Fruit fly (Drosophila melanogaster): ENCODE data around the gene CG4558.

CG4558 gene

DNA sequence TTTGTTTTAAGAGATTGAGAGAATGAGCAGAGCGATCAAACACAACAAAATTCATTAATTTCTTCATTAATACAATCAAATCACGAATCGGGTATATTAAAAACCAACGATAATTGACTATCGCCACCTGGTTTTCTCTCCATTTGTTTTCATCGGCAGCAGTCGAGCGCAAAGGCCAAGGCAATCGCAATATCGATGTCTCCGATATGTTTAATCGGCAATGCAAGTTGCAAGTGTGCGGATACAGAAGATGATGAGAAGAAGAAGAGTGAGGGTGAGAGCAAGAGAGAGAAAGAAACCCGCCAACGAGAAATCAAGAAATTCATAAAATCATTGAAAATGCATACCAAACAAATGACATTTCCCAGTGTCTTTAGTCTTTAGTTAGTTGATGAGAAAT, 26.2 kb downstream of the CG4558 start (continued):
- no peak for TF ChIP-seq Max (GFP tag; optimal IDR thresholded peaks at IDR 0.05)
- TF ChIP-seq stwl (tag; optimal IDR thresholded peaks at IDR 0.05): peak; percentile 68
- TF ChIP-seq CG13287 (GFP tag; IDR thresholded peaks at IDR 0.05; ENCODE audit: partially characterized antibody): peak; percentile 23; the same call in 1 of the 2 replicates
- no peak for TF ChIP-seq CG12659 (GFP tag; optimal IDR thresholded peaks at IDR 0.05)
- peak; percentile 53 for TF ChIP-seq Dref (GFP tag; IDR thresholded peaks at IDR 0.05)
- no peak for TF ChIP-seq repo (GFP tag; optimal IDR thresholded peaks at IDR 0.05)
- TF ChIP-seq Gug (GFP tag; IDR thresholded peaks at IDR 0.05): no peak
- TF ChIP-seq Scr (GFP tag; IDR thresholded peaks at IDR 0.05; ENCODE audit: partially characterized antibody): peak; percentile 64
- peak; percentile 77; the same call in 1 of the 2 replicates for TF ChIP-seq CG42726 (GFP tag; IDR thresholded peaks at IDR 0.05; ENCODE audit: partially characterized antibody)
- no peak for TF ChIP-seq CG5180 (GFP tag; optimal IDR thresholded peaks at IDR 0.05)
- no peak for TF ChIP-seq eyg (GFP tag; optimal IDR thresholded peaks at IDR 0.05)
- TF ChIP-seq MESR4 (GFP tag; optimal IDR thresholded peaks at IDR 0.05): no peak
- no peak for TF ChIP-seq unpg (GFP tag; optimal IDR thresholded peaks at IDR 0.05)
- TF ChIP-seq CG11456 (GFP tag; IDR thresholded peaks at IDR 0.05): no peak
- TF ChIP-seq CG13424 (tag; optimal IDR thresholded peaks at IDR 0.05): no peak
- no peak for TF ChIP-seq CG6689 (GFP tag; IDR thresholded peaks at IDR 0.05)

DNA sequence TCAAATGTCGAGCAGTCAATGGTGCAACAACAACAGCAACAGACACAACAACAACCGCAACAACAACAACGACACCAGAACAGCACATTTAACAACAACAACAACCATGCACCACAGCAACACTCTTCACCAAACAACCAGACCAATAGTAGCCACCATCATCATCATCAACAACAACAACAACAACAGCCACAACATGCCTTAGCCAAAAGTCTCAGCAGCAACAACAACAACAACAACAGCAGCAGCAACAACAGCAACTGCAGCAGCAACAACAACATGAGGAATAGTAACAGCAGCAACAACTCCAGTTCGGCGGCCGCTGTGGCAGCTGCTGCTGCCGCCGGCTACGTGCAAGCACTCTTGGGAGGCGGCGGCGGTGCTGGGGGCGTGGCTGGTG, 26.8 kb downstream of the CG4558 start:
- TF ChIP-seq CG8388 (GFP tag; optimal IDR thresholded peaks at IDR 0.05): no peak
- no peak for TF ChIP-seq YL-1 (GFP tag; optimal IDR thresholded peaks at IDR 0.05)
- TF ChIP-seq CG2678 (tag; optimal IDR thresholded peaks at IDR 0.05): no peak
- no peak for TF ChIP-seq onecut (GFP tag; IDR thresholded peaks at IDR 0.05)
- TF ChIP-seq Ada2b (GFP tag; IDR thresholded peaks at IDR 0.05): no peak
- no peak for TF ChIP-seq CG12155 (GFP tag; optimal IDR thresholded peaks at IDR 0.05)
- no peak for TF ChIP-seq ken (GFP tag; IDR thresholded peaks at IDR 0.05)
- TF ChIP-seq CG4360 (GFP tag; IDR thresholded peaks at IDR 0.05): peak; percentile 97
- no peak for TF ChIP-seq HmgD (GFP tag; optimal IDR thresholded peaks at IDR 0.05)
- TF ChIP-seq hkb (optimal IDR thresholded peaks at IDR 0.05): no peak
- no peak for TF ChIP-seq hkb (GFP tag; IDR thresholded peaks at IDR 0.05)
- no peak for TF ChIP-seq CG17912 (GFP tag; optimal IDR thresholded peaks at IDR 0.05)
- TF ChIP-seq wdn (GFP tag; IDR thresholded peaks at IDR 0.05): no peak
- no peak for TF ChIP-seq HHEX (GFP tag; optimal IDR thresholded peaks at IDR 0.05)
- TF ChIP-seq ttk (GFP tag; IDR thresholded peaks at IDR 0.05): 0 out of 2 replicates have a peak, but pooled peaks have one; percentile 10
- TF ChIP-seq CG4282 (GFP tag; optimal IDR thresholded peaks at IDR 0.05): no peak
- TF ChIP-seq usp (GFP tag; optimal IDR thresholded peaks at IDR 0.05): no peak
- no peak for TF ChIP-seq pan (optimal IDR thresholded peaks at IDR 0.05)
- TF ChIP-seq pan (GFP tag; optimal IDR thresholded peaks at IDR 0.05 in 1 of 2, IDR thresholded peaks at IDR 0.05 in 1 of 2): no peak
- peak in 1 of 2 experiments; percentile 46 for TF ChIP-seq Dfd (GFP tag; optimal IDR thresholded peaks at IDR 0.05)
- TF ChIP-seq pros (GFP tag; optimal IDR thresholded peaks at IDR 0.05): no peak
- 0 out of 2 replicates have a peak, but pooled peaks have one; percentile 10 for TF ChIP-seq amos (GFP tag; IDR thresholded peaks at IDR 0.05; ENCODE audit: partially characterized antibody)
- TF ChIP-seq CG17186 (GFP tag; optimal IDR thresholded peaks at IDR 0.05): no peak
- TF ChIP-seq CG2875 (GFP tag; optimal IDR thresholded peaks at IDR 0.05): no peak
- TF ChIP-seq odd (GFP tag; optimal IDR thresholded peaks at IDR 0.05): no peak
- no peak for TF ChIP-seq BtbVII (GFP tag; optimal IDR thresholded peaks at IDR 0.05)
- no peak for TF ChIP-seq dmrt11E (tag; optimal IDR thresholded peaks at IDR 0.05)
- TF ChIP-seq CTCF (GFP tag; optimal IDR thresholded peaks at IDR 0.05): no peak
- TF ChIP-seq CG14441 (GFP tag; IDR thresholded peaks at IDR 0.05): no peak
- TF ChIP-seq repo (GFP tag; optimal IDR thresholded peaks at IDR 0.05): no peak
- TF ChIP-seq Lim3 (GFP tag; IDR thresholded peaks at IDR 0.05): no peak
- no peak for TF ChIP-seq Sox100B (GFP tag; optimal IDR thresholded peaks at IDR 0.05)
- TF ChIP-seq sr (GFP tag; IDR thresholded peaks at IDR 0.05): no peak
- TF ChIP-seq mirr (GFP tag; optimal IDR thresholded peaks at IDR 0.05): no peak
- TF ChIP-seq Med (GFP tag): peak; percentile 49
- TF ChIP-seq CG4854 (GFP tag; optimal IDR thresholded peaks at IDR 0.05): no peak
- TF ChIP-seq emc (GFP tag; optimal IDR thresholded peaks at IDR 0.05): no peak

All from whole organism, embryonic.